Worm (Caenorhabditis elegans) whole organism, early embryonic: ENCODE results near the gene kcc-2.
"Not testable (repeated sequence)": the region's sequence is repeated elsewhere in the genome, so short reads cannot be mapped to it uniquely, and the experiment has no call there.

Experiments
- B0310.2 ChIP-seq: sonication (generic microtip); optimal IDR thresholded peaks from 2 replicates; lab custom pipeline; 2016; ENCODE audit warnings: mild to moderate bottlenecking, missing genetic modification characterization, missing compliant biosample characterization
- F13C5.2 ChIP-seq: sonication (generic microtip); optimal IDR thresholded peaks from 2 replicates; lab custom pipeline; 2017; ENCODE audit warnings: mild to moderate bottlenecking, missing genetic modification characterization, inconsistent platforms, missing compliant biosample characterization
- aly-1 ChIP-seq: sonication (generic microtip); optimal IDR thresholded peaks from 2 replicates; lab custom pipeline; 2016; ENCODE audit warnings: missing genetic modification characterization, missing compliant biosample characterization
- ama-1 ChIP-seq: fragments of 150-350 bp; optimal IDR thresholded peaks from 2 replicates; lab custom pipeline; 2014
- ceh-13 ChIP-seq: fragments of 200-800 bp; sonication (Bioruptor generic); optimal IDR thresholded peaks from 2 replicates; lab custom pipeline; 2018; ENCODE audit warnings: mild to moderate bottlenecking, missing genetic modification characterization, missing compliant biosample characterization
- ceh-36 ChIP-seq: sonication (generic microtip); optimal IDR thresholded peaks from 2 replicates; lab custom pipeline; 2016; ENCODE audit warnings: missing genetic modification characterization, inconsistent platforms, missing compliant biosample characterization
- ets-7 ChIP-seq: sonication (generic microtip); optimal IDR thresholded peaks from 2 replicates; lab custom pipeline; 2016; ENCODE audit warnings: missing genotype, missing genetic modification characterization, missing compliant biosample characterization
- flt-1 ChIP-seq: fragments of 200-800 bp; sonication (Bioruptor generic); IDR thresholded peaks from 2 replicates; pipeline ENCODE4 v1.3.6; 2022; ENCODE audit warnings: missing genetic modification characterization, missing compliant biosample characterization
- hmbx-1 ChIP-seq: sonication (generic microtip); optimal IDR thresholded peaks from 2 replicates; lab custom pipeline; 2016; ENCODE audit warnings: mild to moderate bottlenecking, missing genetic modification characterization, missing compliant biosample characterization
- hmg-4 ChIP-seq: fragments of 200-800 bp; sonication (Bioruptor generic); optimal IDR thresholded peaks from 2 replicates; lab custom pipeline; 2018; ENCODE audit warnings: mild to moderate bottlenecking, missing genetic modification characterization, missing compliant biosample characterization
- hnd-1 ChIP-seq: sonication (generic microtip); optimal IDR thresholded peaks from 2 replicates; lab custom pipeline; 2016; ENCODE audit warnings: missing genetic modification characterization, missing compliant biosample characterization
- pes-1 ChIP-seq: fragments of 200-800 bp; sonication (Bioruptor generic); IDR thresholded peaks from 2 replicates; pipeline ENCODE4 v1.3.6; 2022; ENCODE audit warnings: missing genetic modification reagents, missing genetic modification characterization, missing compliant biosample characterization
- scrt-1 ChIP-seq: fragments of 200-800 bp; sonication (Bioruptor generic); IDR thresholded peaks from 2 replicates; pipeline ENCODE4 v1.3.6; 2022; ENCODE audit warnings: missing genetic modification characterization, missing compliant biosample characterization
- sea-1 ChIP-seq: fragments of 200-800 bp; sonication (Bioruptor generic); conservative IDR thresholded peaks from 2 replicates; pipeline ENCODE4 v1.3.6; 2022; ENCODE audit warnings: missing genetic modification characterization, missing compliant biosample characterization
- tbx-11 ChIP-seq: fragments of 200-800 bp; sonication (Bioruptor generic); IDR thresholded peaks from 2 replicates; pipeline ENCODE4 v1.3.6; 2022; ENCODE audit warnings: missing genetic modification characterization, missing compliant biosample characterization
- tbx-37 ChIP-seq: fragments of 200-800 bp; sonication (Bioruptor generic); conservative IDR thresholded peaks from 2 replicates; pipeline ENCODE4 v1.3.6; 2022; ENCODE audit warnings: missing genetic modification reagents, missing genetic modification characterization, missing compliant biosample characterization
- tra-4 ChIP-seq: sonication (generic microtip); optimal IDR thresholded peaks from 2 replicates; lab custom pipeline; 2017; ENCODE audit warnings: missing genetic modification characterization, missing compliant biosample characterization

Gene kcc-2

ce11 chrIV:6017664-6018063 lies 23.1 kb upstream of the kcc-2 start, which contains the start of gene C46G7.1:
C46G7.1 (plus strand) TSS chrIV:6018003.
- TF ChIP-seq F13C5.2 (tag; lab: Kevin White, UChicago) = no peak
- TF ChIP-seq sea-1 (GFP tag; lab: Robert Waterston, UW) = no peak
- no peak for TF ChIP-seq hmbx-1 (tag; lab: Kevin White, UChicago)
- TF ChIP-seq ceh-36 (tag; lab: Kevin White, UChicago) = no peak
- no peak for TF ChIP-seq flt-1 (GFP tag; lab: Robert Waterston, UW)
- TF ChIP-seq tra-4 (tag; lab: Kevin White, UChicago) = no peak
- no peak for TF ChIP-seq scrt-1
- TF ChIP-seq tbx-37 = no peak

- TF ChIP-seq tbx-37 (no peak), sea-1 (GFP tag; lab: Robert Waterston, UW) (no peak), ets-7 (tag; lab: Kevin White, UChicago) (no peak), aly-1 (no peak), flt-1 (GFP tag; lab: Robert Waterston, UW) (no peak), hmg-4 (GFP tag; lab: Kevin White, UChicago) (no peak), ceh-36 (tag; lab: Kevin White, UChicago) (no peak)
Measured at ce11 chrIV:6032413-6032812, 8.4 kb upstream of the kcc-2 start.

- not testable (repeated sequence) for TF ChIP-seq pes-1; sea-1 (GFP tag; lab: Robert Waterston, UW); tbx-37
Measured at ce11 chrIV:6033539-6033938, 7.2 kb upstream of the kcc-2 start, which contains the start of gene pqn-22. pqn-22 (minus strand) TSS chrIV:6033639.

ce11 chrIV:6035113-6035512 lies 5.7 kb upstream of the kcc-2 start:
- TF ChIP-seq hmbx-1 (tag; lab: Kevin White, UChicago) (no peak), hnd-1 (no peak), hmg-4 (GFP tag; lab: Kevin White, UChicago) (no peak), flt-1 (GFP tag; lab: Robert Waterston, UW) (no peak), tbx-37 (no peak), tbx-11 (GFP tag; lab: Robert Waterston, UW) (no peak), scrt-1 (no peak), tra-4 (tag; lab: Kevin White, UChicago) (no peak)

ce11 chrIV:6047164-6047727 lies 6.5 kb downstream of the kcc-2 start:
- no peak for TF ChIP-seq hmbx-1 (tag; lab: Kevin White, UChicago)
- TF ChIP-seq sea-1 (GFP tag; lab: Robert Waterston, UW) = no peak
- TF ChIP-seq hmg-4 (GFP tag; lab: Kevin White, UChicago) = no peak
- no peak for TF ChIP-seq ets-7 (tag; lab: Kevin White, UChicago)
- no peak for TF ChIP-seq F13C5.2 (tag; lab: Kevin White, UChicago)
- no peak for TF ChIP-seq ama-1 (lab: Kevin White, UChicago)
- no peak for TF ChIP-seq scrt-1
- TF ChIP-seq B0310.2 (tag; lab: Kevin White, UChicago) = no peak
- no peak for TF ChIP-seq tra-4 (tag; lab: Kevin White, UChicago)

- no peak for TF ChIP-seq flt-1 (GFP tag; lab: Robert Waterston, UW)
- TF ChIP-seq ceh-13 (GFP tag; lab: Kevin White, UChicago) = no peak
- no peak for TF ChIP-seq tbx-11 (GFP tag; lab: Robert Waterston, UW)
- TF ChIP-seq ets-7 (tag; lab: Kevin White, UChicago) = no peak
- TF ChIP-seq hnd-1 = no peak
- TF ChIP-seq tra-4 (tag; lab: Kevin White, UChicago) = no peak
- no peak for TF ChIP-seq aly-1
- TF ChIP-seq scrt-1 = no peak
- TF ChIP-seq sea-1 (GFP tag; lab: Robert Waterston, UW) = no peak
- no peak for TF ChIP-seq ama-1 (lab: Kevin White, UChicago)
- TF ChIP-seq F13C5.2 (tag; lab: Kevin White, UChicago) = no peak
- TF ChIP-seq ceh-36 (tag; lab: Kevin White, UChicago) = no peak
- TF ChIP-seq pes-1 = no peak
- TF ChIP-seq hmg-4 (GFP tag; lab: Kevin White, UChicago) = no peak
- TF ChIP-seq hmbx-1 (tag; lab: Kevin White, UChicago) = no peak
- no peak for TF ChIP-seq tbx-37
- TF ChIP-seq B0310.2 (tag; lab: Kevin White, UChicago) = no peak
Measured at ce11 chrIV:6048462-6048861, 7.7 kb downstream of the kcc-2 start.

ce11 chrIV:6049062-6049461 lies 8.3 kb downstream of the kcc-2 start:
- TF ChIP-seq tra-4 (tag; lab: Kevin White, UChicago) (no peak), F13C5.2 (tag; lab: Kevin White, UChicago) (no peak), scrt-1 (no peak), hmbx-1 (tag; lab: Kevin White, UChicago) (no peak), hmg-4 (GFP tag; lab: Kevin White, UChicago) (no peak), ceh-13 (GFP tag; lab: Kevin White, UChicago) (no peak), ets-7 (tag; lab: Kevin White, UChicago) (no peak), pes-1 (no peak), B0310.2 (tag; lab: Kevin White, UChicago) (no peak), sea-1 (GFP tag; lab: Robert Waterston, UW) (no peak), ceh-36 (tag; lab: Kevin White, UChicago) (no peak), tbx-11 (GFP tag; lab: Robert Waterston, UW) (no peak), tbx-37 (no peak), ama-1 (lab: Kevin White, UChicago) (no peak)

- TF ChIP-seq hmg-4 (GFP tag; lab: Kevin White, UChicago) (no peak), sea-1 (GFP tag; lab: Robert Waterston, UW) (no peak), ceh-36 (tag; lab: Kevin White, UChicago) (no peak), tbx-11 (GFP tag; lab: Robert Waterston, UW) (no peak), aly-1 (no peak), ets-7 (tag; lab: Kevin White, UChicago) (no peak), B0310.2 (tag; lab: Kevin White, UChicago) (no peak), F13C5.2 (tag; lab: Kevin White, UChicago) (no peak), ama-1 (lab: Kevin White, UChicago) (no peak), tbx-37 (no peak), flt-1 (GFP tag; lab: Robert Waterston, UW) (no peak), scrt-1 (no peak)
Measured at ce11 chrIV:6051884-6052283, 11.1 kb downstream of the kcc-2 start.
